Fruit fly (Drosophila melanogaster) whole organism, embryonic: ENCODE data around the gene MBD-like.

Source experiments
- Ada2b ChIP-seq: fragments of 200-800 bp; sonication (Bioruptor generic); IDR thresholded peaks from 2 replicates; pipeline ENCODE4 v1.3.6; 2022; ENCODE audit warnings: missing biosample characterization, missing genetic modification characterization
- CG10543 ChIP-seq: fragments of 200-800 bp; sonication (Bioruptor generic); optimal IDR thresholded peaks from 3 replicates; lab custom pipeline; 2017; ENCODE audit warnings: missing biosample characterization, mild to moderate bottlenecking, missing genetic modification characterization, moderate library complexity
- CG13894 ChIP-seq: fragments of 200-800 bp; sonication (Bioruptor generic); optimal IDR thresholded peaks from 3 replicates; lab custom pipeline; 2018; ENCODE audit warnings: missing biosample characterization, mild to moderate bottlenecking, missing genetic modification characterization, moderate library complexity
- CG14860 ChIP-seq: fragments of 200-800 bp; sonication (Bioruptor generic); IDR thresholded peaks from 3 replicates; pipeline ENCODE4 v1.3.6; 2022; ENCODE audit warnings: missing biosample characterization, missing genetic modification characterization; ENCODE audit not compliant: partially characterized antibody
- CG15269 ChIP-seq: fragments of 200-800 bp; sonication (Bioruptor generic); optimal IDR thresholded peaks from 2 replicates; lab custom pipeline; 2018; ENCODE audit warnings: missing biosample characterization, mild to moderate bottlenecking, missing genetic modification characterization, moderate library complexity
- CG15514 ChIP-seq: fragments of 200-800 bp; sonication (Bioruptor generic); optimal IDR thresholded peaks from 3 replicates; lab custom pipeline; 2017; ENCODE audit warnings: missing biosample characterization, missing genetic modification characterization, mild to moderate bottlenecking, moderate library complexity, missing genetic modification reagents
- CG17361 ChIP-seq: fragments of 200-800 bp; sonication (Bioruptor generic); IDR thresholded peaks from 3 replicates; pipeline ENCODE4 v1.3.6; 2022; ENCODE audit warnings: missing biosample characterization, missing genetic modification characterization
- CG1792 ChIP-seq: fragments of 200-800 bp; sonication (Bioruptor generic); optimal IDR thresholded peaks from 2 replicates; lab custom pipeline; 2016; ENCODE audit warnings: missing biosample characterization, missing genetic modification characterization
- CG18599 ChIP-seq: fragments of 200-800 bp; sonication (Bioruptor generic); optimal IDR thresholded peaks from 3 replicates; lab custom pipeline; 2017; ENCODE audit warnings: missing biosample characterization, missing genetic modification characterization, mild to moderate bottlenecking, moderate library complexity, missing genetic modification reagents
- CG2120 ChIP-seq: fragments of 200-800 bp; sonication (Bioruptor generic); optimal IDR thresholded peaks from 3 replicates; lab custom pipeline; 2016; ENCODE audit warnings: missing biosample characterization, missing genetic modification characterization
- CG2199 ChIP-seq: fragments of 200-800 bp; sonication (Bioruptor generic); IDR thresholded peaks from 3 replicates; pipeline ENCODE4 v1.3.6; 2022; ENCODE audit warnings: missing biosample characterization, missing genetic modification characterization
- CG2678 ChIP-seq: fragments of 200-800 bp; sonication (Bioruptor generic); optimal IDR thresholded peaks from 3 replicates; lab custom pipeline; 2019; ENCODE audit warnings: missing biosample characterization, mild to moderate bottlenecking, missing genetic modification characterization, moderate library complexity
- CG2712 ChIP-seq: fragments of 200-800 bp; optimal IDR thresholded peaks from 3 replicates; lab custom pipeline; 2019; ENCODE audit warnings: missing biosample characterization, mild to moderate bottlenecking, missing genetic modification characterization, moderate library complexity
- CG30431 ChIP-seq: fragments of 200-800 bp; sonication (Bioruptor generic); optimal IDR thresholded peaks from 2 replicates; lab custom pipeline; 2017; ENCODE audit warnings: missing biosample characterization, missing genetic modification characterization
- CG31388 ChIP-seq: fragments of 200-800 bp; sonication (Bioruptor generic); optimal IDR thresholded peaks from 2 replicates; lab custom pipeline; 2016; ENCODE audit warnings: missing biosample characterization, missing genetic modification characterization
- CG34376 ChIP-seq: fragments of 200-800 bp; sonication (Bioruptor generic); optimal IDR thresholded peaks from 2 replicates; lab custom pipeline; 2018; ENCODE audit warnings: missing biosample characterization, mild to moderate bottlenecking, missing genetic modification characterization
- CG7556 ChIP-seq: fragments of 200-800 bp; sonication (Bioruptor generic); optimal IDR thresholded peaks from 2 replicates; lab custom pipeline; 2017; ENCODE audit warnings: missing biosample characterization, mild to moderate bottlenecking, missing genetic modification characterization
- CG7987 ChIP-seq: fragments of 200-800 bp; sonication (Bioruptor generic); optimal IDR thresholded peaks from 2 replicates; lab custom pipeline; 2018; ENCODE audit warnings: missing biosample characterization, mild to moderate bottlenecking, missing genetic modification characterization, moderate library complexity
- CG8089 ChIP-seq: fragments of 200-800 bp; sonication (Bioruptor generic); optimal IDR thresholded peaks from 3 replicates; lab custom pipeline; 2016; ENCODE audit warnings: missing biosample characterization, missing genetic modification characterization
- CG8290 ChIP-seq, 3 experiments: fragments of 200-800 bp; sonication (Bioruptor generic); optimal IDR thresholded peaks; 2 replicates each; lab custom pipeline; 2016 to 2019; ENCODE audit warnings: missing biosample characterization in 3 of 3, missing genetic modification characterization in 3 of 3, mild to moderate bottlenecking in 2 of 3, moderate library complexity in 1 of 3
- D19A ChIP-seq: fragments of 200-800 bp; optimal IDR thresholded peaks from 3 replicates; lab custom pipeline; 2019; ENCODE audit warnings: missing biosample characterization, mild to moderate bottlenecking, missing genetic modification characterization, moderate library complexity
- Dip2 ChIP-seq: fragments of 200-800 bp; sonication (Bioruptor generic); IDR thresholded peaks from 2 replicates; pipeline ENCODE4 v1.3.6; 2022; ENCODE audit warnings: missing biosample characterization, missing genetic modification characterization
- Fer1 ChIP-seq: fragments of 200-800 bp; sonication (Bioruptor generic); optimal IDR thresholded peaks from 2 replicates; lab custom pipeline; 2017; ENCODE audit warnings: missing biosample characterization, mild to moderate bottlenecking, missing genetic modification characterization
- Hmr ChIP-seq: fragments of 200-800 bp; sonication (Bioruptor generic); optimal IDR thresholded peaks from 3 replicates; lab custom pipeline; 2017; ENCODE audit warnings: mild to moderate bottlenecking, missing biosample characterization, missing genetic modification reagents, missing genetic modification characterization
- Hr78 ChIP-seq, 2 experiments: fragments of 200-800 bp in 1 of 2; fragments of >200 bp in 1 of 2; sonication (Bioruptor generic) in 1 of 2; optimal IDR thresholded peaks; 2 replicates each; lab custom pipeline; 2017 to 2019; ENCODE audit warnings: missing biosample characterization in 2 of 2, missing genetic modification characterization in 2 of 2, mild to moderate bottlenecking in 1 of 2, moderate library complexity in 1 of 2
- Pdp1 ChIP-seq, 2 experiments: fragments of 200-800 bp; sonication (Bioruptor generic); optimal IDR thresholded peaks; 3 replicates each; lab custom pipeline; 2016; ENCODE audit warnings: missing biosample characterization in 2 of 2, missing genetic modification characterization in 2 of 2, mild to moderate bottlenecking in 1 of 2, moderate library complexity in 1 of 2
- Sox102F ChIP-seq: fragments of 200-800 bp; sonication (Bioruptor generic); optimal IDR thresholded peaks from 2 replicates; lab custom pipeline; 2018; ENCODE audit warnings: missing biosample characterization, mild to moderate bottlenecking, missing genetic modification characterization, moderate library complexity
- Sry-β ChIP-seq: fragments of 200-800 bp; sonication (Bioruptor generic); optimal IDR thresholded peaks from 2 replicates; lab custom pipeline; 2018; ENCODE audit warnings: missing biosample characterization, mild to moderate bottlenecking, missing genetic modification characterization, moderate library complexity
- bsh ChIP-seq, 2 experiments: fragments of 200-800 bp; sonication (Bioruptor generic); optimal IDR thresholded peaks; 2 replicates each; lab custom pipeline; 2017 to 2018; ENCODE audit warnings: mild to moderate bottlenecking in 2 of 2, missing biosample characterization in 2 of 2, missing genetic modification characterization in 2 of 2, moderate library complexity in 1 of 2
- caup ChIP-seq: fragments of 200-800 bp; sonication (Bioruptor generic); optimal IDR thresholded peaks from 3 replicates; lab custom pipeline; 2017; ENCODE audit warnings: missing biosample characterization, mild to moderate bottlenecking, missing genetic modification characterization, moderate library complexity; ENCODE audit not compliant: severe bottlenecking
- chinmo ChIP-seq: fragments of 200-800 bp; sonication (Bioruptor generic); IDR thresholded peaks from 4 replicates; pipeline ENCODE4 v1.3.6; 2022; ENCODE audit warnings: missing biosample characterization, missing genetic modification characterization; ENCODE audit not compliant: partially characterized antibody
- da ChIP-seq: fragments of 200-800 bp; sonication (Bioruptor generic); optimal IDR thresholded peaks from 2 replicates; lab custom pipeline; 2016; ENCODE audit warnings: missing biosample characterization, missing genetic modification characterization
- exex ChIP-seq: fragments of 200-800 bp; sonication (Bioruptor generic); optimal IDR thresholded peaks from 4 replicates; lab custom pipeline; 2018; ENCODE audit warnings: missing biosample characterization, mild to moderate bottlenecking, missing genetic modification characterization, moderate library complexity
- ftz-f1 ChIP-seq: fragments of 200-800 bp; sonication (Bioruptor generic); optimal IDR thresholded peaks from 2 replicates; lab custom pipeline; 2016; ENCODE audit warnings: missing biosample characterization, missing genetic modification characterization
- her ChIP-seq: fragments of 200-800 bp; sonication (Bioruptor generic); optimal IDR thresholded peaks from 2 replicates; lab custom pipeline; 2016; ENCODE audit warnings: missing biosample characterization, missing genetic modification characterization
- kah ChIP-seq: fragments of 200-800 bp; sonication (Bioruptor generic); optimal IDR thresholded peaks from 2 replicates; lab custom pipeline; 2018; ENCODE audit warnings: missing biosample characterization, mild to moderate bottlenecking, missing genetic modification characterization
- kni ChIP-seq: fragments of 200-800 bp; sonication (Bioruptor generic); optimal IDR thresholded peaks from 3 replicates; lab custom pipeline; 2017; ENCODE audit warnings: mild to moderate bottlenecking, missing biosample characterization, missing genetic modification reagents, missing genetic modification characterization
- lab ChIP-seq: fragments of 200-800 bp; sonication (Bioruptor generic); optimal IDR thresholded peaks from 3 replicates; lab custom pipeline; 2017; ENCODE audit warnings: missing biosample characterization, missing genetic modification characterization, mild to moderate bottlenecking, moderate library complexity, missing genetic modification reagents
- maf-S ChIP-seq: fragments of 200-800 bp; sonication (Bioruptor generic); optimal IDR thresholded peaks from 2 replicates; lab custom pipeline; 2016; ENCODE audit warnings: missing biosample characterization, missing genetic modification characterization
- mirr ChIP-seq: fragments of 200-800 bp; sonication (Bioruptor generic); optimal IDR thresholded peaks from 3 replicates; lab custom pipeline; 2018; ENCODE audit warnings: missing biosample characterization, mild to moderate bottlenecking, missing genetic modification characterization
- pho ChIP-seq: fragments of 200-800 bp; sonication (Bioruptor generic); optimal IDR thresholded peaks from 2 replicates; lab custom pipeline; 2016; ENCODE audit warnings: missing biosample characterization, missing genetic modification characterization
- ranshi ChIP-seq: fragments of 200-800 bp; sonication (Bioruptor generic); IDR thresholded peaks from 2 replicates; pipeline ENCODE4 v1.3.6; 2022; ENCODE audit warnings: missing biosample characterization, missing genetic modification characterization
- schlank ChIP-seq: fragments of 200-800 bp; sonication (Bioruptor generic); optimal IDR thresholded peaks from 2 replicates; lab custom pipeline; 2018; ENCODE audit warnings: missing biosample characterization, mild to moderate bottlenecking, missing genetic modification characterization
- sd ChIP-seq: fragments of 200-800 bp; sonication (Bioruptor generic); optimal IDR thresholded peaks from 3 replicates; lab custom pipeline; 2018; ENCODE audit warnings: missing biosample characterization, mild to moderate bottlenecking, missing genetic modification characterization, moderate library complexity
- sens ChIP-seq: fragments of 200-800 bp; sonication (Bioruptor generic); peaks from one replicate; lab custom pipeline; 2016; ENCODE audit warnings: missing biosample characterization, missing genetic modification characterization
- slbo ChIP-seq: fragments of 200-800 bp; sonication (Bioruptor generic); IDR thresholded peaks from 2 replicates; pipeline ENCODE4 v1.3.6; 2022; ENCODE audit warnings: missing biosample characterization, missing genetic modification characterization
- tna ChIP-seq: fragments of 200-800 bp; sonication (Bioruptor generic); IDR thresholded peaks from 2 replicates; pipeline ENCODE4 v1.3.6; 2022; ENCODE audit warnings: missing biosample characterization, missing genetic modification characterization; ENCODE audit not compliant: partially characterized antibody
- trem ChIP-seq: fragments of 200-800 bp; optimal IDR thresholded peaks from 3 replicates; lab custom pipeline; 2019; ENCODE audit warnings: missing biosample characterization, mild to moderate bottlenecking, missing genetic modification characterization, moderate library complexity

The MBD-like gene

dm6 chr3R:9529387-9529897 lies 30.1 kb upstream of the MBD-like start (continued):
- TF ChIP-seq Hr78 (GFP tag; optimal IDR thresholded peaks at IDR 0.05; lab: Kevin White, UChicago) (peak in 1 of 2 experiments; percentile 67), CG7556 (no peak), pho (GFP tag; lab: Kevin White, UChicago) (peak; percentile 15), maf-S (no peak), da (peak; percentile 14), CG15269 (tag; lab: Kevin White, UChicago) (peak; percentile 9), trem (tag; lab: Kevin White, UChicago) (no peak), slbo (GFP tag; lab: Robert Waterston, UW) (0 out of 2 replicates have a peak, but pooled peaks have one; percentile 8), ranshi (GFP tag; lab: Robert Waterston, UW) (no peak), CG2199 (GFP tag; lab: Robert Waterston, UW) (peak; percentile 81; the same call in 2 of the 3 replicates), Dip2 (GFP tag; lab: Robert Waterston, UW) (no peak), caup (GFP tag; lab: Kevin White, UChicago) (peak; percentile 15), CG15514 (peak; percentile 41), sd (peak; percentile 69), CG31388 (GFP tag; lab: Kevin White, UChicago) (no peak), CG10543 (GFP tag; lab: Kevin White, UChicago) (peak; percentile 83), schlank (tag; lab: Kevin White, UChicago) (peak; percentile 19), Sox102F (GFP tag; lab: Kevin White, UChicago) (no peak), CG8089 (no peak), CG34376 (peak; percentile 37), sens (peak; percentile 15), CG2712 (tag; lab: Kevin White, UChicago) (no peak), bsh (GFP tag; optimal IDR thresholded peaks at IDR 0.05; lab: Kevin White, UChicago) (no peak), her (GFP tag; lab: Kevin White, UChicago) (peak; percentile 19), CG17361 (no peak), mirr (GFP tag; lab: Kevin White, UChicago) (peak; percentile 80), kni (GFP tag; lab: Kevin White, UChicago) (no peak), Ada2b (GFP tag; lab: Robert Waterston, UW) (no peak), chinmo (GFP tag; lab: Robert Waterston, UW) (peak; percentile 82; the same call in 2 of the 4 replicates), CG8290 (GFP tag; optimal IDR thresholded peaks at IDR 0.05; lab: Kevin White, UChicago) (no peak), CG8290 (tag; optimal IDR thresholded peaks at IDR 0.05; lab: Kevin White, UChicago) (peak in 1 of 2 experiments; percentile 37), CG18599 (GFP tag; lab: Kevin White, UChicago) (peak; percentile 57), ftz-f1 (GFP tag; lab: Kevin White, UChicago) (peak; percentile 93), Fer1 (GFP tag; lab: Kevin White, UChicago) (peak; percentile 19), exex (tag; lab: Kevin White, UChicago) (peak; percentile 72), CG7987 (GFP tag; lab: Kevin White, UChicago) (peak; percentile 79), Pdp1 (GFP tag; optimal IDR thresholded peaks at IDR 0.05; lab: Kevin White, UChicago) (peak in 1 of 2 experiments; percentile 51), CG1792 (GFP tag; lab: Kevin White, UChicago) (peak; percentile 20), Sry-β (GFP tag; lab: Kevin White, UChicago) (no peak), CG13894 (peak; percentile 98), lab (GFP tag; lab: Kevin White, UChicago) (peak; percentile 45), Hmr (peak; percentile 39), CG14860 (GFP tag; lab: Robert Waterston, UW) (no peak), CG2678 (peak; percentile 25), tna (GFP tag; lab: Robert Waterston, UW) (0 out of 2 replicates have a peak, but pooled peaks have one; percentile 15), CG2120 (GFP tag; lab: Kevin White, UChicago) (peak; percentile 51), kah (GFP tag; lab: Kevin White, UChicago) (no peak), CG30431 (GFP tag; lab: Kevin White, UChicago) (no peak), D19A (tag; lab: Kevin White, UChicago) (no peak)
